Worm (Caenorhabditis elegans) whole organism, early embryonic: ENCODE results near the gene clec-229.

Experiments
- B0310.2 ChIP-seq: sonication (generic microtip); optimal IDR thresholded peaks from 2 replicates; lab custom pipeline; 2016; ENCODE audit warnings: mild to moderate bottlenecking, missing genetic modification characterization, missing compliant biosample characterization
- F13C5.2 ChIP-seq: sonication (generic microtip); optimal IDR thresholded peaks from 2 replicates; lab custom pipeline; 2017; ENCODE audit warnings: mild to moderate bottlenecking, missing genetic modification characterization, inconsistent platforms, missing compliant biosample characterization
- aly-1 ChIP-seq: sonication (generic microtip); optimal IDR thresholded peaks from 2 replicates; lab custom pipeline; 2016; ENCODE audit warnings: missing genetic modification characterization, missing compliant biosample characterization
- ama-1 ChIP-seq: fragments of 150-350 bp; optimal IDR thresholded peaks from 2 replicates; lab custom pipeline; 2014
- ceh-13 ChIP-seq: fragments of 200-800 bp; sonication (Bioruptor generic); optimal IDR thresholded peaks from 2 replicates; lab custom pipeline; 2018; ENCODE audit warnings: mild to moderate bottlenecking, missing genetic modification characterization, missing compliant biosample characterization
- ceh-36 ChIP-seq: sonication (generic microtip); optimal IDR thresholded peaks from 2 replicates; lab custom pipeline; 2016; ENCODE audit warnings: missing genetic modification characterization, inconsistent platforms, missing compliant biosample characterization
- ets-7 ChIP-seq: sonication (generic microtip); optimal IDR thresholded peaks from 2 replicates; lab custom pipeline; 2016; ENCODE audit warnings: missing genotype, missing genetic modification characterization, missing compliant biosample characterization
- flt-1 ChIP-seq: fragments of 200-800 bp; sonication (Bioruptor generic); IDR thresholded peaks from 2 replicates; pipeline ENCODE4 v1.3.6; 2022; ENCODE audit warnings: missing genetic modification characterization, missing compliant biosample characterization
- hmbx-1 ChIP-seq: sonication (generic microtip); optimal IDR thresholded peaks from 2 replicates; lab custom pipeline; 2016; ENCODE audit warnings: mild to moderate bottlenecking, missing genetic modification characterization, missing compliant biosample characterization
- hmg-4 ChIP-seq: fragments of 200-800 bp; sonication (Bioruptor generic); optimal IDR thresholded peaks from 2 replicates; lab custom pipeline; 2018; ENCODE audit warnings: mild to moderate bottlenecking, missing genetic modification characterization, missing compliant biosample characterization
- hnd-1 ChIP-seq: sonication (generic microtip); optimal IDR thresholded peaks from 2 replicates; lab custom pipeline; 2016; ENCODE audit warnings: missing genetic modification characterization, missing compliant biosample characterization
- pes-1 ChIP-seq: fragments of 200-800 bp; sonication (Bioruptor generic); IDR thresholded peaks from 2 replicates; pipeline ENCODE4 v1.3.6; 2022; ENCODE audit warnings: missing genetic modification reagents, missing genetic modification characterization, missing compliant biosample characterization
- scrt-1 ChIP-seq: fragments of 200-800 bp; sonication (Bioruptor generic); IDR thresholded peaks from 2 replicates; pipeline ENCODE4 v1.3.6; 2022; ENCODE audit warnings: missing genetic modification characterization, missing compliant biosample characterization
- sea-1 ChIP-seq: fragments of 200-800 bp; sonication (Bioruptor generic); conservative IDR thresholded peaks from 2 replicates; pipeline ENCODE4 v1.3.6; 2022; ENCODE audit warnings: missing genetic modification characterization, missing compliant biosample characterization
- tbx-11 ChIP-seq: fragments of 200-800 bp; sonication (Bioruptor generic); IDR thresholded peaks from 2 replicates; pipeline ENCODE4 v1.3.6; 2022; ENCODE audit warnings: missing genetic modification characterization, missing compliant biosample characterization
- tbx-37 ChIP-seq: fragments of 200-800 bp; sonication (Bioruptor generic); conservative IDR thresholded peaks from 2 replicates; pipeline ENCODE4 v1.3.6; 2022; ENCODE audit warnings: missing genetic modification reagents, missing genetic modification characterization, missing compliant biosample characterization
- tra-4 ChIP-seq: sonication (generic microtip); optimal IDR thresholded peaks from 2 replicates; lab custom pipeline; 2017; ENCODE audit warnings: missing genetic modification characterization, missing compliant biosample characterization

clec-229 gene

DNA sequence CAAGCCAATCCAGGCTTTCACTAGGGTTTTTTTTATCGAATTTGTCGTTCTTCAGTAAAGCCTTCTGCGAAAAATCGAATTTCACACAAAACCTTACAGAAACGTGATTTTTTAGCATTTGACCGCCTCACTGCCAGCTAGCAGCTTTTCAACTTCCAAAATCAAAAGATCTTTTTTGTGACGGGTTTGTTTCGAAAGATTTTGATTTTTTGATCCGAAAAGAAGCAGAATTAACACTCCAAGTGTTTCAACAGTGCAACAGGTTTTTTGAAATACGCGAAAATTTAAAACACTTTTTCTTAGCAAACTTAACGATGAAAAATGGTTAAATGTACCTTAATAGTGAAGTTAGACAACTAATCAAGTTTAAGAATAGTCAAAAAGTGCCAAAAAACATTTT, at the start of gene clec-229:
TSS of gene clec-229 (minus strand) at position 101 of the 400 bp plus-strand sequence.
- TF ChIP-seq hmg-4 (no peak), ets-7 (tag; lab: Kevin White, UChicago) (no peak), tbx-37 (no peak)

- TF ChIP-seq hmbx-1, result no peak
- no peak for TF ChIP-seq tbx-11
- no peak for TF ChIP-seq ets-7 (tag; lab: Kevin White, UChicago)
- no peak for TF ChIP-seq ceh-36 (tag; lab: Kevin White, UChicago)
- TF ChIP-seq scrt-1 (GFP tag; lab: Robert Waterston, UW), result 0 out of 2 replicates have a peak, but pooled peaks have one; percentile 29
- TF ChIP-seq flt-1 (GFP tag; lab: Robert Waterston, UW), result no peak
- peak; percentile 15; the same call in 1 of the 2 replicates for TF ChIP-seq pes-1 (GFP tag; lab: Robert Waterston, UW)
These were observed 47.6 kb upstream of the clec-229 start, which contains the start of gene srh-170 for ce11 chrV:15388820-15389384. Gene srh-170, minus strand, starts transcription at chrV:15388870.

ce11 chrV:15384733-15385132, 43.4 kb upstream of the clec-229 start, which contains the start of gene str-102:
Gene str-102, plus strand, starts transcription at chrV:15385033.
- TF ChIP-seq tbx-11, result no peak
- no peak for TF ChIP-seq ama-1
- TF ChIP-seq ets-7 (tag; lab: Kevin White, UChicago), result no peak
- TF ChIP-seq F13C5.2 (tag; lab: Kevin White, UChicago), result no peak
- no peak for TF ChIP-seq scrt-1 (GFP tag; lab: Robert Waterston, UW)
- TF ChIP-seq pes-1 (GFP tag; lab: Robert Waterston, UW), result no peak
- TF ChIP-seq B0310.2 (tag; lab: Kevin White, UChicago), result no peak
- no peak for TF ChIP-seq aly-1 (tag; lab: Kevin White, UChicago)

DNA sequence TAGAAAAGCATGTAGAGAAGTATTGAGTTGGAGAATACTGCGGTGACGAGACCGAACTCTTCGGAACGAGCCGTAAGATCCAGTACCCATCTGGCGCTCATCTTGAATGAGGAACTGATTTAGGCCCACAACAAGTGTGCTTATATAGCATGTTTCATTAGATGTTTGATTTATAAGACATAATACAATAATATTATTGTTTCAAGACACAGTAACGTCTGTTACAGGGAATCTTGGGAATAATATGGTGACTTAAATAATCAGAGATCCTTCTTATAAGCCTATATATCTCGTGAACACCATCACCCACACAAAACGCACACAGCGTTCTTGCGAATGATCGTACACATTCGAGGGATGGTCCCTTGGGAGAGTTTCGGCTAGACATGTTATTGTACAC, 42.4 kb upstream of the clec-229 start, which contains the start of gene str-88:
TSS of gene str-88 (minus strand) at position 101 of the 400 bp plus-strand sequence.
- TF ChIP-seq tbx-11 (no peak), pes-1 (GFP tag; lab: Robert Waterston, UW) (no peak), hmbx-1 (no peak), ama-1 (no peak), ets-7 (tag; lab: Kevin White, UChicago) (no peak), tbx-37 (no peak), hnd-1 (no peak), scrt-1 (GFP tag; lab: Robert Waterston, UW) (no peak), ceh-13 (GFP tag; lab: Kevin White, UChicago) (no peak), F13C5.2 (tag; lab: Kevin White, UChicago) (no peak), flt-1 (GFP tag; lab: Robert Waterston, UW) (no peak)

DNA sequence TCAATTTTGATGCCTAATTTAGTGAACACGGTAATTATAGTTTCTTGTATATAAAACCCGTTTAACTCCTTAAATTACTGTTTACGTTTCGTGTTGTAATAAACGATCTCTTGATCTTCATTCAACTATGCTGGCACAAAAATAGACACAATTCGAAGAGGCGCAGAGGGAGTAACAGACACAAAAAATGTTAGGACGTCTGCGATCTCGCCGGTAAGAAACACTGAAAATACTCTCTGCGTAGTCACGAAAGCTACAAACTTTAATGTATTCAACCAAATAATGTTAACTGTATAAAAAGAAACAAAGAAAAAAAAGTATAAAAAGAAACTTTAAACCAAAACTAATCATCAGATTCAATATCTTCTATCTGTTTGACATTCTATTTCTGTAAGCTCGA, 39.6 kb upstream of the clec-229 start, which contains the start of gene dhs-23:
TSS of gene dhs-23 (plus strand) at position 363 of the 400 bp plus-strand sequence.
- TF ChIP-seq F13C5.2 (tag; lab: Kevin White, UChicago) (no peak), pes-1 (GFP tag; lab: Robert Waterston, UW) (no peak), ets-7 (tag; lab: Kevin White, UChicago) (no peak), hmg-4 (no peak), ceh-36 (tag; lab: Kevin White, UChicago) (no peak), tra-4 (tag; lab: Kevin White, UChicago) (no peak), tbx-11 (no peak), hnd-1 (no peak), B0310.2 (tag; lab: Kevin White, UChicago) (no peak), flt-1 (GFP tag; lab: Robert Waterston, UW) (no peak), aly-1 (tag; lab: Kevin White, UChicago) (no peak), ceh-13 (GFP tag; lab: Kevin White, UChicago) (no peak), hmbx-1 (no peak), sea-1 (no peak), tbx-37 (no peak), scrt-1 (GFP tag; lab: Robert Waterston, UW) (no peak), ama-1 (no peak)

ce11 chrV:15379817-15380216, 38.5 kb upstream of the clec-229 start, which contains the start of gene srh-251:
Gene srh-251, minus strand, starts transcription at chrV:15379917.
- TF ChIP-seq ceh-36 (tag; lab: Kevin White, UChicago) (no peak), B0310.2 (tag; lab: Kevin White, UChicago) (no peak), flt-1 (GFP tag; lab: Robert Waterston, UW) (no peak), tbx-37 (no peak), tra-4 (tag; lab: Kevin White, UChicago) (no peak), hmg-4 (no peak), ets-7 (tag; lab: Kevin White, UChicago) (no peak), ama-1 (no peak), hnd-1 (no peak), hmbx-1 (no peak), sea-1 (no peak), ceh-13 (GFP tag; lab: Kevin White, UChicago) (no peak), aly-1 (tag; lab: Kevin White, UChicago) (no peak), tbx-11 (no peak), scrt-1 (GFP tag; lab: Robert Waterston, UW) (no peak), F13C5.2 (tag; lab: Kevin White, UChicago) (no peak), pes-1 (GFP tag; lab: Robert Waterston, UW) (no peak)

DNA sequence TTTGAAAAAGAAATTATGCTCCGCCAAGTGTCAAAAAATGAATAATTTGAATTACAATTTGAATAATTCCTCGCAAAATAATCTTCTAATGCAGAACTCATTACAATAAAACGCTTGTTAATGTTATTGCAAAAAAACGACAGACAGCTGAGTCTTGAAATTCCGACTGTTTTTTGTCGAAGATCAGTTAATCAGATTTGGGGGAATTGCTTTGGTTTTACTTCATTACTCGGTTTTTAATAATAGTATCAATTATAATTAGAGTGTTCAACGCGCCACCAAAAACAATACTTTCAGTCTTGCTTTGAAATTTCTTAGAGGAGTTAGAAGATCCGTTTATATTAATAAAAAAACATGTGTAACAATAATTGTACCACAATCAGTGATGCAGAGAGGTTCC, 36.6 kb upstream of the clec-229 start, which contains the start of gene srh-122:
TSS of gene srh-122 (minus strand) at position 101 of the 400 bp plus-strand sequence.
- TF ChIP-seq pes-1 (GFP tag; lab: Robert Waterston, UW) (no peak), hnd-1 (no peak), flt-1 (GFP tag; lab: Robert Waterston, UW) (no peak), hmg-4 (no peak), ama-1 (no peak), ets-7 (tag; lab: Kevin White, UChicago) (no peak), sea-1 (no peak), F13C5.2 (tag; lab: Kevin White, UChicago) (no peak), B0310.2 (tag; lab: Kevin White, UChicago) (no peak), hmbx-1 (no peak), tra-4 (tag; lab: Kevin White, UChicago) (no peak), ceh-13 (GFP tag; lab: Kevin White, UChicago) (no peak), tbx-11 (no peak), ceh-36 (tag; lab: Kevin White, UChicago) (no peak), aly-1 (tag; lab: Kevin White, UChicago) (no peak), scrt-1 (GFP tag; lab: Robert Waterston, UW) (no peak), tbx-37 (no peak)
